Fruit fly (Drosophila melanogaster): ENCODE data around the gene CG32024.

The CG32024 gene

dm6 chr3L:8765969-8766538 is 41.3 kb upstream of the CG32024 start (continued):
- TF ChIP-seq az2 (GFP tag; optimal IDR thresholded peaks at IDR 0.05) (peak; percentile 99), dm (GFP tag; optimal IDR thresholded peaks at IDR 0.05) (peak; percentile 93), CG12391 (tag; optimal IDR thresholded peaks at IDR 0.05) (peak; percentile 98), ac (GFP tag; optimal IDR thresholded peaks at IDR 0.05) (peak; percentile 79), CG13287 (GFP tag; IDR thresholded peaks at IDR 0.05; ENCODE audit: partially characterized antibody) (peak; percentile 66), cas (GFP tag; IDR thresholded peaks at IDR 0.05) (peak; percentile 89), CG18764 (GFP tag; optimal IDR thresholded peaks at IDR 0.05) (peak; percentile 91), amos (GFP tag; IDR thresholded peaks at IDR 0.05; ENCODE audit: partially characterized antibody) (peak; percentile 28; the same call in 1 of the 2 replicates), CG6689 (GFP tag; IDR thresholded peaks at IDR 0.05) (peak; percentile 99), Meics (GFP tag; optimal IDR thresholded peaks at IDR 0.05) (peak; percentile 97), btn (GFP tag; optimal IDR thresholded peaks at IDR 0.05) (peak; percentile 87), CG16863 (GFP tag; optimal IDR thresholded peaks at IDR 0.05) (peak; percentile 98), CG10321 (GFP tag; IDR thresholded peaks at IDR 0.05) (peak; percentile 84), nerfin-1 (tag; optimal IDR thresholded peaks at IDR 0.05) (peak; percentile 91), CG8924 (tag; optimal IDR thresholded peaks at IDR 0.05) (peak; percentile 99), scrt (GFP tag; optimal IDR thresholded peaks at IDR 0.05) (peak; percentile 86), pum (GFP tag; optimal IDR thresholded peaks at IDR 0.05) (peak; percentile 92), Atf-2 (GFP tag; optimal IDR thresholded peaks at IDR 0.05) (peak; percentile 99), otp (GFP tag; IDR thresholded peaks at IDR 0.05) (peak; percentile 94), Lhr (GFP tag; optimal IDR thresholded peaks at IDR 0.05) (peak; percentile 96), CrebB (tag; optimal IDR thresholded peaks at IDR 0.05) (peak; percentile 96), chn (GFP tag; optimal IDR thresholded peaks at IDR 0.05) (peak; percentile 98), shn (GFP tag; optimal IDR thresholded peaks at IDR 0.05) (peak; percentile 98), sd (tag; optimal IDR thresholded peaks at IDR 0.05) (peak; percentile 91), ase (GFP tag; IDR thresholded peaks at IDR 0.05) (peak; percentile 97), Sox102F (GFP tag; optimal IDR thresholded peaks at IDR 0.05) (peak; percentile 98), Mad (GFP tag; optimal IDR thresholded peaks at IDR 0.05) (peak; percentile 97), HLH54F (GFP tag; optimal IDR thresholded peaks at IDR 0.05) (peak; percentile 98), ind (GFP tag; optimal IDR thresholded peaks at IDR 0.05) (peak; percentile 98), gce (GFP tag; IDR thresholded peaks at IDR 0.05) (peak; percentile 95), CG12659 (GFP tag; optimal IDR thresholded peaks at IDR 0.05) (peak; percentile 99), nerfin-2 (GFP tag; IDR thresholded peaks at IDR 0.05; ENCODE audit: partially characterized antibody) (peak; percentile 63), Dip2 (GFP tag; IDR thresholded peaks at IDR 0.05) (peak; percentile 78), CG3065 (GFP tag; optimal IDR thresholded peaks at IDR 0.05) (peak; percentile 96), chinmo (GFP tag; IDR thresholded peaks at IDR 0.05; ENCODE audit: partially characterized antibody) (peak; percentile 95; the same call in 3 of the 4 replicates), CG2678 (tag; optimal IDR thresholded peaks at IDR 0.05) (peak; percentile 95), Drgx (GFP tag; IDR thresholded peaks at IDR 0.05) (peak; percentile 94), Eip74EF (GFP tag; optimal IDR thresholded peaks at IDR 0.05) (peak in 1 of 2 experiments; percentile 93), CG7372 (GFP tag; IDR thresholded peaks at IDR 0.05) (peak; percentile 99), CG32767 (GFP tag; IDR thresholded peaks at IDR 0.05) (peak; percentile 96), Ravus (GFP tag; IDR thresholded peaks at IDR 0.05) (peak; percentile 88), CG7271 (tag; optimal IDR thresholded peaks at IDR 0.05) (peak; percentile 18), CG4404 (GFP tag; IDR thresholded peaks at IDR 0.05) (peak; percentile 97), CG8281 (tag; optimal IDR thresholded peaks at IDR 0.05) (peak; percentile 64), Spps (tag; optimal IDR thresholded peaks at IDR 0.05) (peak; percentile 94), Dp (GFP tag; optimal IDR thresholded peaks at IDR 0.05) (peak; percentile 30), CG10959 (GFP tag; IDR thresholded peaks at IDR 0.05) (peak; percentile 94), CG7963 (GFP tag; IDR thresholded peaks at IDR 0.05; ENCODE audit: partially characterized antibody) (peak; percentile 40; the same call in 1 of the 3 replicates), sc (optimal IDR thresholded peaks at IDR 0.05) (no peak), sc (GFP tag; optimal IDR thresholded peaks at IDR 0.05) (peak; percentile 98)

Data from whole organism, embryonic.